Fruit fly (Drosophila melanogaster) whole organism, embryonic: Measurements from ENCODE around the gene NijC.
A peak's percentile ranks its signal among the peaks of the same experiment; 100 is the strongest.

ENCODE experiments used
- Bgb ChIP-seq: fragments of 200-800 bp; sonication (Bioruptor generic); IDR thresholded peaks from 2 replicates; pipeline ENCODE4 v1.3.6; 2022; ENCODE audit warnings: missing biosample characterization, missing genetic modification characterization; ENCODE audit not compliant: partially characterized antibody
- CG10979 ChIP-seq: fragments of 200-800 bp; sonication (Bioruptor generic); optimal IDR thresholded peaks from 2 replicates; lab custom pipeline; 2018; ENCODE audit warnings: missing biosample characterization, mild to moderate bottlenecking, missing genetic modification characterization, moderate library complexity
- CG11093 ChIP-seq: fragments of 200-800 bp; sonication (Bioruptor generic); IDR thresholded peaks from 3 replicates; pipeline ENCODE4 v1.3.6; 2022; ENCODE audit warnings: missing biosample characterization, missing genetic modification characterization
- CG12236 ChIP-seq: fragments of 200-800 bp; sonication (Bioruptor generic); optimal IDR thresholded peaks from 2 replicates; lab custom pipeline; 2016; ENCODE audit warnings: missing biosample characterization, missing genetic modification characterization
- CG12299 ChIP-seq: fragments of 200-800 bp; sonication (Bioruptor generic); optimal IDR thresholded peaks from 2 replicates; lab custom pipeline; 2018; ENCODE audit warnings: missing biosample characterization, mild to moderate bottlenecking, missing genetic modification characterization
- CG13287 ChIP-seq: fragments of 200-800 bp; sonication (Bioruptor generic); IDR thresholded peaks from 2 replicates; pipeline ENCODE4 v1.3.6; 2022; ENCODE audit warnings: missing biosample characterization, missing genetic modification characterization; ENCODE audit not compliant: partially characterized antibody
- CG15514 ChIP-seq: fragments of 200-800 bp; sonication (Bioruptor generic); optimal IDR thresholded peaks from 3 replicates; lab custom pipeline; 2017; ENCODE audit warnings: missing biosample characterization, missing genetic modification characterization, mild to moderate bottlenecking, moderate library complexity, missing genetic modification reagents
- CG16813 ChIP-seq: fragments of 200-800 bp; sonication (Bioruptor generic); IDR thresholded peaks from 3 replicates; pipeline ENCODE4 v1.3.6; 2022; ENCODE audit warnings: missing biosample characterization, missing genetic modification characterization; ENCODE audit not compliant: partially characterized antibody
- CG17361 ChIP-seq: fragments of 200-800 bp; sonication (Bioruptor generic); IDR thresholded peaks from 3 replicates; pipeline ENCODE4 v1.3.6; 2022; ENCODE audit warnings: missing biosample characterization, missing genetic modification characterization
- CG18262 ChIP-seq: fragments of 200-800 bp; optimal IDR thresholded peaks from 3 replicates; lab custom pipeline; 2019; ENCODE audit warnings: missing biosample characterization, mild to moderate bottlenecking, missing genetic modification characterization, moderate library complexity
- CG2129 ChIP-seq: fragments of 200-800 bp; sonication (Bioruptor generic); IDR thresholded peaks from 2 replicates; pipeline ENCODE4 v1.3.6; 2022; ENCODE audit warnings: missing biosample characterization, missing genetic modification characterization; ENCODE audit not compliant: partially characterized antibody
- CG30020 ChIP-seq: fragments of 200-800 bp; optimal IDR thresholded peaks from 2 replicates; lab custom pipeline; 2019; ENCODE audit warnings: missing biosample characterization, mild to moderate bottlenecking, missing genetic modification characterization, moderate library complexity
- CG31365 ChIP-seq: fragments of 200-800 bp; sonication (Bioruptor generic); optimal IDR thresholded peaks from 2 replicates; lab custom pipeline; 2018; ENCODE audit warnings: missing biosample characterization, mild to moderate bottlenecking, missing genetic modification characterization
- CG31441 ChIP-seq: fragments of 200-800 bp; sonication (Bioruptor generic); IDR thresholded peaks from 2 replicates; pipeline ENCODE4 v1.3.6; 2022; ENCODE audit warnings: missing biosample characterization, missing genetic modification characterization
- CG43689 ChIP-seq: fragments of 200-800 bp; sonication (Bioruptor generic); IDR thresholded peaks from 2 replicates; pipeline ENCODE4 v1.3.6; 2022; ENCODE audit warnings: missing biosample characterization, missing genetic modification characterization
- CG8765 ChIP-seq: fragments of 200-800 bp; sonication (Bioruptor generic); IDR thresholded peaks from 2 replicates; pipeline ENCODE4 v1.3.6; 2022; ENCODE audit warnings: missing biosample characterization, missing genetic modification characterization
- CG9817 ChIP-seq: fragments of 200-800 bp; sonication (Bioruptor generic); optimal IDR thresholded peaks from 2 replicates; lab custom pipeline; 2018; ENCODE audit warnings: missing biosample characterization, mild to moderate bottlenecking, missing genetic modification characterization, moderate library complexity
- CG9876 ChIP-seq: fragments of 200-800 bp; sonication (Bioruptor generic); optimal IDR thresholded peaks from 2 replicates; lab custom pipeline; 2016; ENCODE audit warnings: missing biosample characterization, missing genetic modification characterization
- D ChIP-seq, 2 experiments: fragments of 200-800 bp in 1 of 2; fragments of >200 bp in 1 of 2; sonication (Bioruptor generic) in 1 of 2; optimal IDR thresholded peaks; 2 replicates in 1 of 2; 3 replicates in 1 of 2; lab custom pipeline; 2017; ENCODE audit warnings: mild to moderate bottlenecking in 1 of 2, missing biosample characterization in 1 of 2, missing genetic modification characterization in 1 of 2, missing genetic modification reagents in 1 of 2
- Dfd ChIP-seq, 2 experiments: fragments of >200 bp; optimal IDR thresholded peaks; 2 replicates each; lab custom pipeline; 2017; ENCODE audit warnings: missing biosample characterization in 2 of 2, missing genetic modification characterization in 2 of 2
- Dll ChIP-seq: fragments of 200-800 bp; sonication (Bioruptor generic); IDR thresholded peaks from 4 replicates; pipeline ENCODE4 v1.3.6; 2022; ENCODE audit warnings: missing biosample characterization, missing genetic modification characterization; ENCODE audit not compliant: partially characterized antibody
- Doc3 ChIP-seq: fragments of 200-800 bp; sonication (Bioruptor generic); IDR thresholded peaks from 3 replicates; pipeline ENCODE4 v1.3.6; 2022; ENCODE audit warnings: missing biosample characterization, missing genetic modification characterization; ENCODE audit not compliant: partially characterized antibody
- Eip74EF ChIP-seq, 2 experiments: fragments of 200-800 bp in 1 of 2; fragments of >200 bp in 1 of 2; sonication (Bioruptor generic) in 1 of 2; optimal IDR thresholded peaks; 2 replicates each; lab custom pipeline; 2017 to 2019; ENCODE audit warnings: missing biosample characterization in 2 of 2, missing genetic modification characterization in 2 of 2, mild to moderate bottlenecking in 1 of 2, moderate library complexity in 1 of 2
- Ets65A ChIP-seq: fragments of 200-800 bp; sonication (Bioruptor generic); peaks from one replicate; lab custom pipeline; 2016; ENCODE audit warnings: missing biosample characterization, missing genetic modification characterization
- Fer1 ChIP-seq: fragments of 200-800 bp; sonication (Bioruptor generic); optimal IDR thresholded peaks from 2 replicates; lab custom pipeline; 2017; ENCODE audit warnings: missing biosample characterization, mild to moderate bottlenecking, missing genetic modification characterization
- HLH4C ChIP-seq: fragments of 200-800 bp; sonication (Bioruptor generic); IDR thresholded peaks from 3 replicates; pipeline ENCODE4 v1.3.6; 2022; ENCODE audit warnings: missing biosample characterization, missing genetic modification characterization; ENCODE audit not compliant: partially characterized antibody
- Med ChIP-seq: fragments of 200-800 bp; sonication (Bioruptor generic); peaks from one replicate; lab custom pipeline; 2016; ENCODE audit warnings: missing biosample characterization, missing genetic modification characterization, mild to moderate bottlenecking, inconsistent platforms, moderate library complexity
- Myb ChIP-seq: fragments of 200-800 bp; sonication (Bioruptor generic); optimal IDR thresholded peaks from 2 replicates; lab custom pipeline; 2016; ENCODE audit warnings: missing biosample characterization, missing genetic modification characterization
- Nf-YB ChIP-seq: fragments of 200-800 bp; sonication (Bioruptor generic); optimal IDR thresholded peaks from 3 replicates; lab custom pipeline; 2019; ENCODE audit warnings: missing biosample characterization, mild to moderate bottlenecking, missing genetic modification characterization, moderate library complexity
- Opbp ChIP-seq: fragments of 200-800 bp; sonication (Bioruptor generic); IDR thresholded peaks from 3 replicates; pipeline ENCODE4 v1.3.6; 2022; ENCODE audit warnings: missing biosample characterization, missing genetic modification characterization; ENCODE audit not compliant: partially characterized antibody
- PHDP ChIP-seq: fragments of 200-800 bp; sonication (Bioruptor generic); optimal IDR thresholded peaks from 3 replicates; lab custom pipeline; 2018; ENCODE audit warnings: missing biosample characterization, mild to moderate bottlenecking, missing genetic modification characterization, moderate library complexity
- Pdp1 ChIP-seq, 2 experiments: fragments of 200-800 bp; sonication (Bioruptor generic); optimal IDR thresholded peaks; 3 replicates each; lab custom pipeline; 2016; ENCODE audit warnings: missing biosample characterization in 2 of 2, missing genetic modification characterization in 2 of 2, mild to moderate bottlenecking in 1 of 2, moderate library complexity in 1 of 2
- Sry-δ ChIP-seq: fragments of 200-800 bp; sonication (Bioruptor generic); optimal IDR thresholded peaks from 2 replicates; lab custom pipeline; 2016; ENCODE audit warnings: missing biosample characterization, missing genetic modification characterization
- Trl ChIP-seq, 3 experiments: fragments of >200 bp in 2 of 3; fragments of 200-800 bp in 1 of 3; sonication (Bioruptor generic) in 1 of 3; optimal IDR thresholded peaks; 2 replicates in 1 of 3; 3 replicates in 2 of 3; lab custom pipeline; 2016 to 2017; ENCODE audit warnings: missing biosample characterization in 1 of 3, missing genetic modification characterization in 1 of 3
- cas ChIP-seq: fragments of 200-800 bp; sonication (Bioruptor generic); IDR thresholded peaks from 2 replicates; pipeline ENCODE4 v1.3.6; 2022; ENCODE audit warnings: missing biosample characterization, missing genetic modification characterization
- chm ChIP-seq: fragments of 200-800 bp; sonication (Bioruptor generic); IDR thresholded peaks from 2 replicates; pipeline ENCODE4 v1.3.6; 2022; ENCODE audit warnings: missing biosample characterization, missing genetic modification characterization
- grau ChIP-seq: fragments of 200-800 bp; optimal IDR thresholded peaks from 3 replicates; lab custom pipeline; 2019; ENCODE audit warnings: missing biosample characterization, mild to moderate bottlenecking, missing genetic modification characterization, moderate library complexity
- kay ChIP-seq: fragments of 200-800 bp; sonication (Bioruptor generic); optimal IDR thresholded peaks from 2 replicates; lab custom pipeline; 2016; ENCODE audit warnings: missing biosample characterization, missing genetic modification characterization
- ken ChIP-seq: fragments of 200-800 bp; sonication (Bioruptor generic); IDR thresholded peaks from 3 replicates; pipeline ENCODE4 v1.3.6; 2022; ENCODE audit warnings: missing biosample characterization, missing genetic modification characterization
- lilli ChIP-seq: fragments of 200-800 bp; sonication (Bioruptor generic); optimal IDR thresholded peaks from 3 replicates; lab custom pipeline; 2016; ENCODE audit warnings: missing biosample characterization, missing genetic modification characterization
- peb ChIP-seq: fragments of 200-800 bp; sonication (Bioruptor generic); IDR thresholded peaks from 2 replicates; pipeline ENCODE4 v1.3.6; 2022; ENCODE audit warnings: missing biosample characterization, missing genetic modification characterization
- pho ChIP-seq: fragments of 200-800 bp; sonication (Bioruptor generic); optimal IDR thresholded peaks from 2 replicates; lab custom pipeline; 2016; ENCODE audit warnings: missing biosample characterization, missing genetic modification characterization
- scrt ChIP-seq: fragments of 200-800 bp; sonication (Bioruptor generic); optimal IDR thresholded peaks from 2 replicates; lab custom pipeline; 2018; ENCODE audit warnings: missing biosample characterization, mild to moderate bottlenecking, missing genetic modification characterization, moderate library complexity
- seq ChIP-seq: fragments of 200-800 bp; sonication (Bioruptor generic); IDR thresholded peaks from 2 replicates; pipeline ENCODE4 v1.3.6; 2022; ENCODE audit warnings: missing biosample characterization, missing genetic modification characterization
- stwl ChIP-seq: fragments of 200-800 bp; sonication (Bioruptor generic); optimal IDR thresholded peaks from 3 replicates; lab custom pipeline; 2018; ENCODE audit warnings: missing biosample characterization, mild to moderate bottlenecking, missing genetic modification characterization, moderate library complexity
- tll ChIP-seq, 2 experiments: fragments of 200-800 bp in 1 of 2; fragments of >200 bp in 1 of 2; sonication (Bioruptor generic) in 1 of 2; optimal IDR thresholded peaks; 2 replicates each; lab custom pipeline; 2017 to 2019; ENCODE audit warnings: missing biosample characterization in 2 of 2, missing genetic modification characterization in 2 of 2, mild to moderate bottlenecking in 1 of 2, moderate library complexity in 1 of 2
- trem ChIP-seq: fragments of 200-800 bp; optimal IDR thresholded peaks from 3 replicates; lab custom pipeline; 2019; ENCODE audit warnings: missing biosample characterization, mild to moderate bottlenecking, missing genetic modification characterization, moderate library complexity
- vfl ChIP-seq: fragments of 200-800 bp; sonication (Bioruptor generic); optimal IDR thresholded peaks from 2 replicates; lab custom pipeline; 2016; ENCODE audit warnings: missing biosample characterization, missing genetic modification characterization

Gene NijC

dm6 chr3R:12697571-12698039, 2.7 kb downstream of the NijC start (continued):
- TF ChIP-seq HLH4C (GFP tag; lab: Robert Waterston, UW) (peak; percentile 63; the same call in 2 of the 3 replicates), Trl (optimal IDR thresholded peaks at IDR 0.05; lab: Kevin White, UChicago) (no peak), Trl (GFP tag; optimal IDR thresholded peaks at IDR 0.05; lab: Kevin White, UChicago) (no peak), lilli (GFP tag; lab: Kevin White, UChicago) (peak; percentile 19), grau (tag; lab: Kevin White, UChicago) (peak; percentile 21), Doc3 (peak; percentile 50; the same call in 1 of the 3 replicates), PHDP (peak; percentile 27), pho (GFP tag; lab: Kevin White, UChicago) (peak; percentile 22), seq (GFP tag; lab: Robert Waterston, UW) (no peak), CG15514 (GFP tag; lab: Kevin White, UChicago) (peak; percentile 37), Ets65A (peak; percentile 25), stwl (peak; percentile 64), D (optimal IDR thresholded peaks at IDR 0.05; lab: Kevin White, UChicago) (no peak), D (GFP tag; optimal IDR thresholded peaks at IDR 0.05; lab: Kevin White, UChicago) (no peak), peb (no peak), CG10979 (peak; percentile 28), scrt (no peak), CG11093 (GFP tag; lab: Robert Waterston, UW) (no peak), Fer1 (GFP tag; lab: Kevin White, UChicago) (peak; percentile 47), CG8765 (GFP tag; lab: Robert Waterston, UW) (no peak), vfl (no peak), CG13287 (GFP tag; lab: Robert Waterston, UW) (peak; percentile 71), CG9817 (tag; lab: Kevin White, UChicago) (no peak), CG12299 (tag; lab: Kevin White, UChicago) (peak; percentile 12), Eip74EF (GFP tag; optimal IDR thresholded peaks at IDR 0.05; lab: Kevin White, UChicago) (no peak), Myb (GFP tag; lab: Kevin White, UChicago) (peak; percentile 47), CG16813 (GFP tag; lab: Robert Waterston, UW) (peak; percentile 68), CG43689 (GFP tag; lab: Robert Waterston, UW) (no peak), tll (GFP tag; optimal IDR thresholded peaks at IDR 0.05; lab: Kevin White, UChicago) (peak in 1 of 2 experiments; percentile 2), CG2129 (GFP tag; lab: Robert Waterston, UW) (no peak), Med (peak; percentile 83), CG31441 (GFP tag; lab: Robert Waterston, UW) (no peak), trem (tag; lab: Kevin White, UChicago) (peak; percentile 78), CG17361 (peak; percentile 23; the same call in 1 of the 3 replicates), Opbp (GFP tag; lab: Robert Waterston, UW) (peak; percentile 32; the same call in 1 of the 3 replicates), Nf-YB (GFP tag; lab: Kevin White, UChicago) (no peak), Sry-δ (GFP tag; lab: Kevin White, UChicago) (peak; percentile 57), kay (GFP tag; lab: Kevin White, UChicago) (peak; percentile 63), CG9876 (GFP tag; lab: Kevin White, UChicago) (no peak), Pdp1 (GFP tag; optimal IDR thresholded peaks at IDR 0.05; lab: Kevin White, UChicago) (peak in 1 of 2 experiments; percentile 50), Bgb (GFP tag; lab: Robert Waterston, UW) (peak; percentile 37; the same call in 1 of the 2 replicates), cas (GFP tag; lab: Robert Waterston, UW) (no peak), CG31365 (tag; lab: Kevin White, UChicago) (no peak), chm (GFP tag; lab: Robert Waterston, UW) (peak; percentile 21; the same call in 1 of the 2 replicates), CG30020 (tag; lab: Kevin White, UChicago) (peak; percentile 48), Dll (GFP tag; lab: Robert Waterston, UW) (peak; percentile 78), Dfd (GFP tag; optimal IDR thresholded peaks at IDR 0.05; lab: Kevin White, UChicago) (no peak), CG12236 (no peak), ken (GFP tag; lab: Robert Waterston, UW) (no peak), CG18262 (peak; percentile 5)
